Worm (Caenorhabditis elegans): ENCODE results near the gene spp-4.

Gene spp-4

ce11 chrX:7303115-7303514 lies 15.4 kb downstream of the spp-4 start:
- peak; percentile 54; the same call in 1 of the 2 replicates for TF ChIP-seq dmd-6 (GFP tag; IDR thresholded peaks at IDR 0.05)
- TF ChIP-seq lin-15B (tag; optimal IDR thresholded peaks at IDR 0.05), result no peak
- no peak for TF ChIP-seq sdz-12 (GFP tag; optimal IDR thresholded peaks at IDR 0.05)
- TF ChIP-seq ztf-11 (tag; optimal IDR thresholded peaks at IDR 0.05), result no peak
- TF ChIP-seq egl-43 (GFP tag; IDR thresholded peaks at IDR 0.05), result no peak
- TF ChIP-seq vab-7 (GFP tag; IDR thresholded peaks at IDR 0.05), result no peak
- TF ChIP-seq nhr-42 (GFP tag; IDR thresholded peaks at IDR 0.05), result no peak
- TF ChIP-seq hlh-11 (tag; optimal IDR thresholded peaks at IDR 0.05), result peak; percentile 34
- TF ChIP-seq php-3 (GFP tag; IDR thresholded peaks at IDR 0.05), result peak; percentile 47; the same call in 1 of the 2 replicates
- TF ChIP-seq nhr-76 (tag; optimal IDR thresholded peaks at IDR 0.05), result no peak
- no peak for TF ChIP-seq snpc-4 (tag; optimal IDR thresholded peaks at IDR 0.05)
- TF ChIP-seq spr-1 (tag; optimal IDR thresholded peaks at IDR 0.05), result no peak
- no peak for TF ChIP-seq R02D3.7 (tag; optimal IDR thresholded peaks at IDR 0.05)
- TF ChIP-seq ama-1 (optimal IDR thresholded peaks at IDR 0.05), result no peak
- no peak for TF ChIP-seq attf-4 (tag; optimal IDR thresholded peaks at IDR 0.05)
- no peak for TF ChIP-seq mep-1 (tag; optimal IDR thresholded peaks at IDR 0.05)
- TF ChIP-seq Y48G9A.11 (GFP tag; IDR thresholded peaks at IDR 0.05), result no peak
- TF ChIP-seq fkh-10 (GFP tag; optimal IDR thresholded peaks at IDR 0.05), result no peak
- no peak for TF ChIP-seq zip-2 (tag; optimal IDR thresholded peaks at IDR 0.05)
- TF ChIP-seq cey-2 (tag; optimal IDR thresholded peaks at IDR 0.05; ENCODE audit: borderline replicate concordance, insufficient read depth), result no peak
- no peak for TF ChIP-seq ceh-32 (tag; optimal IDR thresholded peaks at IDR 0.05; ENCODE audit: poor library complexity)
- no peak for TF ChIP-seq Y105C5A.15 (GFP tag; IDR thresholded peaks at IDR 0.05)
- TF ChIP-seq daf-8 (GFP tag; IDR thresholded peaks at IDR 0.05), result no peak
- no peak for TF ChIP-seq nhr-11 (tag; optimal IDR thresholded peaks at IDR 0.05)
- no peak for TF ChIP-seq madf-9 (GFP tag; conservative IDR thresholded peaks at IDR 0.05)
- TF ChIP-seq fos-1 (tag; optimal IDR thresholded peaks at IDR 0.05), result no peak
- no peak for TF ChIP-seq dpl-1 (GFP tag; optimal IDR thresholded peaks at IDR 0.05)
- TF ChIP-seq nhr-25 (tag; optimal IDR thresholded peaks at IDR 0.05; ENCODE audit: borderline replicate concordance, insufficient read depth), result no peak
- TF ChIP-seq tra-1 (GFP tag; IDR thresholded peaks at IDR 0.05), result 0 out of 2 replicates have a peak, but pooled peaks have one; percentile 7
- no peak for TF ChIP-seq hlh-30 (tag; optimal IDR thresholded peaks at IDR 0.05; ENCODE audit: insufficient read depth)
- no peak for TF ChIP-seq skn-1 (tag; optimal IDR thresholded peaks at IDR 0.05)
- peak in 1 of 2 experiments; percentile 3 for TF ChIP-seq unc-62 (GFP tag; optimal IDR thresholded peaks at IDR 0.05 in 1 of 2)
- no peak for TF ChIP-seq unc-62 (tag; optimal IDR thresholded peaks at IDR 0.05)
- no peak for TF ChIP-seq ceh-82 (tag; optimal IDR thresholded peaks at IDR 0.05)
- no peak for TF ChIP-seq zfp-3 (GFP tag; conservative IDR thresholded peaks at IDR 0.05)
- TF ChIP-seq nhr-48 (tag; optimal IDR thresholded peaks at IDR 0.05), result no peak
- TF ChIP-seq lsy-2 (tag; optimal IDR thresholded peaks at IDR 0.05), result no peak
- TF ChIP-seq nhr-237 (tag; optimal IDR thresholded peaks at IDR 0.05), result no peak
- no peak for TF ChIP-seq ztf-7 (tag; optimal IDR thresholded peaks at IDR 0.05)
- TF ChIP-seq mxl-2 (GFP tag; conservative IDR thresholded peaks at IDR 0.05), result no peak
- TF ChIP-seq tag-97 (GFP tag; IDR thresholded peaks at IDR 0.05), result no peak
- TF ChIP-seq pqm-1 (tag; optimal IDR thresholded peaks at IDR 0.05), result peak; percentile 48
- TF ChIP-seq lim-7 (GFP tag; IDR thresholded peaks at IDR 0.05), result no peak
- TF ChIP-seq nhr-77 (tag; optimal IDR thresholded peaks at IDR 0.05), result no peak
- TF ChIP-seq unc-130 (GFP tag; optimal IDR thresholded peaks at IDR 0.05), result no peak
- TF ChIP-seq F49E8.2 (tag; optimal IDR thresholded peaks at IDR 0.05; ENCODE audit: borderline replicate concordance), result no peak
- TF ChIP-seq saeg-2 (GFP tag; IDR thresholded peaks at IDR 0.05), result no peak
- no peak for TF ChIP-seq ZK546.5 (tag; optimal IDR thresholded peaks at IDR 0.05)
- no peak for TF ChIP-seq daf-12 (tag; optimal IDR thresholded peaks at IDR 0.05)
- no peak for TF ChIP-seq nhr-111 (GFP tag; optimal IDR thresholded peaks at IDR 0.05)
- no peak for TF ChIP-seq ceh-44 (GFP tag; IDR thresholded peaks at IDR 0.05)
- TF ChIP-seq spr-3 (GFP tag; optimal IDR thresholded peaks at IDR 0.05), result no peak
- no peak for TF ChIP-seq ceh-20 (GFP tag; IDR thresholded peaks at IDR 0.05)

All from whole organism, L4 larva.